Fruit fly (Drosophila melanogaster) Kc167 (cell line): ENCODE results near the gene Aven.

Experiments
- Myc ChIP-seq: fragments of >200 bp; optimal IDR thresholded peaks from 2 replicates; lab custom pipeline; 2017; ENCODE audit warnings: missing external identifiers
- Sin3A ChIP-seq: fragments of >200 bp; optimal IDR thresholded peaks from 2 replicates; lab custom pipeline; 2018; ENCODE audit warnings: missing external identifiers
- h ChIP-seq: fragments of >200 bp; optimal IDR thresholded peaks from 3 replicates; lab custom pipeline; 2018; ENCODE audit warnings: missing external identifiers
- psq ChIP-seq: fragments of >200 bp; optimal IDR thresholded peaks from 2 replicates; lab custom pipeline; 2017; ENCODE audit warnings: missing external identifiers
- ttk ChIP-seq: sonication (Bioruptor generic); optimal IDR thresholded peaks from 2 replicates; lab custom pipeline; 2017; ENCODE audit warnings: missing external identifiers

DNA sequence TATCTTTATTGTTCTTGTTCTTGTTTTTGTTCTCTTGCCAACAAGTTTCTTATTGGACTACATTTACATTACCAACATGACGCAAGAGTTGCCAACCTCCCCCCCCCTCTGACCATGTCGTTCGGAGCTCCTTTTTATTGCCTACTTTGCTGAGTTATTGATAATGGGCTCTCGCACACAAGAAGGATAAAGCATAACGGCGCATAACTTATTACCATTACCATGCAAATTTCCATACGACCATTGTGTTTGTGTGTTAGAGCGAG lies 2.6 kb upstream of the Aven start:
- TF ChIP-seq psq (lab: Kevin White, UChicago) = no peak
- no peak for TF ChIP-seq Myc (lab: Kevin White, UChicago)
- TF ChIP-seq h (lab: Kevin White, UChicago) = no peak
- TF ChIP-seq ttk (lab: Kevin White, UChicago) = no peak
- no peak for TF ChIP-seq Sin3A (lab: Kevin White, UChicago)
